Fruit fly (Drosophila melanogaster): ENCODE data around the gene Cyp318a1.

- TF ChIP-seq Crg-1 (GFP tag; optimal IDR thresholded peaks at IDR 0.05) (no peak), toe (GFP tag; optimal IDR thresholded peaks at IDR 0.05) (no peak), CG14711 (tag; optimal IDR thresholded peaks at IDR 0.05) (no peak), kay (GFP tag; ENCODE audit: borderline replicate concordance) (no peak), Clk (GFP tag; optimal IDR thresholded peaks at IDR 0.05) (no peak), Hr96 (GFP tag; optimal IDR thresholded peaks at IDR 0.05) (no peak), bab1 (GFP tag; optimal IDR thresholded peaks at IDR 0.05) (no peak), pad (GFP tag; optimal IDR thresholded peaks at IDR 0.05) (peak; percentile 85), cic (GFP tag; optimal IDR thresholded peaks at IDR 0.05) (no peak), CG12768 (GFP tag; optimal IDR thresholded peaks at IDR 0.05) (no peak), tj (GFP tag; optimal IDR thresholded peaks at IDR 0.05) (no peak), CG7101 (tag; optimal IDR thresholded peaks at IDR 0.05) (no peak), CG33017 (tag; optimal IDR thresholded peaks at IDR 0.05) (no peak)
These were observed 44.8 kb upstream of the Cyp318a1 start, which contains the start of gene gd for dm6 chrX:11987664-11988063.
